Fruit fly (Drosophila melanogaster): Measurements from ENCODE around the gene CG17328.

DNA sequence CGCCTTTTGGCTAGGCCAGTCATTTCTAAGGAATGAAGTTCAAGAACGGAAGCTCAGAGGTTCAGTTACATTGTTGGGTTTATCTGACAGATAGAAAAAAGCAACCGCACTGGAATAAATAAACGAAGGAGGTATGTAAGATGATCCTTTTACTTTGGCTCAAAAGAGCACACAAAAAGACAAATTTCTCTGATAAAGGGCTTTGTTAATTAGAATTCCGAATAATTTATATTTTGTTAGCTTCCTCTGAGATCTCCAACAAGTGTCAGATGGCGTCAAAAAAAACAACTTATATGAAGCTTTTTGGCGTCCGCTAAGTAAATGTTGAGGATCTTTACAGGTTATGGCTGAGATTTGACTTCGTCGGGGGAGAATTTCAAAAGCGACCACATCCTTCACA lies 38.0 kb downstream of the CG17328 start, which contains the start of gene CG31817:
- no peak for TF ChIP-seq pan (optimal IDR thresholded peaks at IDR 0.05)
- no peak for TF ChIP-seq usp (GFP tag; optimal IDR thresholded peaks at IDR 0.05)
